Worm (Caenorhabditis elegans) whole organism, young adult: ENCODE data around the gene C49C3.15.

Experiments
- Y95B8A.8 ChIP-seq: fragments of 200-800 bp; sonication (Bioruptor generic); IDR thresholded peaks from 2 replicates; pipeline ENCODE4 v1.3.6; 2022; ENCODE audit warnings: missing genetic modification reagents, missing genetic modification characterization, missing compliant biosample characterization
- ama-1 ChIP-seq, 3 experiments: fragments of 150-350 bp in 1 of 3; sonication (generic microtip) in 2 of 3; optimal IDR thresholded peaks; 2 replicates each; lab custom pipeline; 2014 to 2018; ENCODE audit warnings: missing biosample characterization in 2 of 3, missing genetic modification characterization in 2 of 3, missing genetic modification reagents in 2 of 3
- atf-7 ChIP-seq: sonication (generic microtip); optimal IDR thresholded peaks from 2 replicates; lab custom pipeline; 2017; ENCODE audit warnings: mild to moderate bottlenecking, missing genetic modification characterization, missing compliant biosample characterization
- chd-7 ChIP-seq: sonication (generic microtip); optimal IDR thresholded peaks from 2 replicates; lab custom pipeline; 2016; ENCODE audit warnings: mild to moderate bottlenecking, missing genetic modification characterization, moderate library complexity, missing compliant biosample characterization
- dox-1 ChIP-seq: fragments of 200-800 bp; sonication (Bioruptor generic); IDR thresholded peaks from 2 replicates; pipeline ENCODE4 v1.3.6; 2022; ENCODE audit warnings: missing genetic modification reagents, missing genetic modification characterization, missing compliant biosample characterization
- lir-1 ChIP-seq: fragments of 200-800 bp; sonication (Bioruptor generic); conservative IDR thresholded peaks from 2 replicates; pipeline ENCODE4 v1.3.6; 2022; ENCODE audit warnings: missing genetic modification reagents, missing genetic modification characterization, missing compliant biosample characterization
- nfya-1 ChIP-seq: sonication (generic microtip); optimal IDR thresholded peaks from 2 replicates; lab custom pipeline; 2017; ENCODE audit warnings: antibody characterized with exemption, missing compliant biosample characterization, missing genetic modification characterization, borderline replicate concordance; ENCODE audit not compliant: insufficient read depth
- nfya-2 ChIP-seq: fragments of 200-800 bp; sonication (Bioruptor generic); IDR thresholded peaks from 2 replicates; pipeline ENCODE4 v1.3.6; 2022; ENCODE audit warnings: missing genetic modification reagents, missing genetic modification characterization, missing compliant biosample characterization
- nfyb-1 ChIP-seq: fragments of 200-800 bp; sonication (Bioruptor generic); IDR thresholded peaks from 2 replicates; pipeline ENCODE4 v1.3.6; 2022; ENCODE audit warnings: missing genetic modification reagents, missing genetic modification characterization, missing compliant biosample characterization
- tbx-9 ChIP-seq: sonication (generic microtip); optimal IDR thresholded peaks from 2 replicates; lab custom pipeline; 2016; ENCODE audit warnings: borderline replicate concordance, missing genetic modification characterization, inconsistent platforms, missing compliant biosample characterization

DNA sequence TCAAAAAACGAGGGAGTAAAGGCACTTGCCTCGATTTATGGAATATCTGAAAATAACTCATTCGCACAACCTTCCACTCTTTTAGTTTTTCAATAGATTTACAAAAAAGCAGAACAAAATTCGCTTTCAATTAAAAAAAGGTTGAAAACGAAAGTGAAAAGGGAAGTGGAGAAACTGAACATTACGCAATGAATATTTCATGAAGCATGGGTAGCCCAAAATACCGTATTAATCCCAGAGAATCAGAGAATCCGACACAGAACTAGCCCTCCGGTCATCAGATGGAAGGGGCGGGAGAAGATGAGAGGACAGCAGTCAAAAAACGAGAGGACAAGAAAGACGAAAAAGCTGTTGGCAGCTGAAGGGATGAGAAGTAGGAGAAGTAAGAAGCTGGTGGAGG is 37.4 kb downstream of the C49C3.15 start, which contains the start of gene C30H6.5:
- TF ChIP-seq Y95B8A.8 (no peak), lir-1 (GFP tag; lab: Robert Waterston, UW) (no peak), nfya-1 (tag; lab: Kevin White, UChicago) (no peak), atf-7 (no peak), nfyb-1 (GFP tag; lab: Robert Waterston, UW) (no peak), nfya-2 (GFP tag; lab: Robert Waterston, UW) (no peak), tbx-9 (tag; lab: Kevin White, UChicago) (no peak), chd-7 (tag; lab: Kevin White, UChicago) (no peak), dox-1 (GFP tag; lab: Robert Waterston, UW) (no peak), ama-1 (optimal IDR thresholded peaks at IDR 0.05; lab: Kevin White, UChicago) (no peak), ama-1 (GFP tag; optimal IDR thresholded peaks at IDR 0.05; lab: Kevin White, UChicago) (no peak)
